Worm (Caenorhabditis elegans): ENCODE results near the gene bkip-1.
A peak's percentile ranks its signal among the peaks of the same experiment; 100 is the strongest.

Gene bkip-1

DNA sequence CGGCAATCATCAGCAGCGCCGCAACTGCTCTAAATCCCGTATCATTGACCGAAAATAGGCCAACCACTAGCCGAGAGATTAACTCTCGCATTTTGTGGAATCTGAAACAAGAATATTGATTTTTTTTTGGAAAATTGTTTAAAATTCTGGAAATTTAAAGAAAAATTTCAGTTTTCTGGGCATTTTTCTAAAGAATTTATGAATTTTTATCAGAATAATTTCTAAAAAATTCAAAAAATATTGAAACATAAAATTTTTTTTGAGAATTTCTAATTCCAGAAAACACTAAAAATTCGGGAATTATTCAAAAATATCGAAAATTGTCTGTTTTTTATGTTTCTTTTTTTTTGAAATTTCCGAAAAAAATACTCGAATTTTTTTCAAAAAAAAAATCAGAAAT, 31.7 kb downstream of the bkip-1 start, which contains the start of gene algn-3:
TSS of gene algn-3 (minus strand) at position 101 of the 400 bp plus-strand sequence.
- TF ChIP-seq mec-3 (tag; optimal IDR thresholded peaks at IDR 0.05; ENCODE audit: borderline replicate concordance) (no peak), pax-1 (tag; optimal IDR thresholded peaks at IDR 0.05) (no peak), pat-9 (tag; optimal IDR thresholded peaks at IDR 0.05) (no peak), pha-4 (tag; optimal IDR thresholded peaks at IDR 0.05) (no peak), unc-42 (tag; optimal IDR thresholded peaks at IDR 0.05) (no peak), madf-2 (tag; optimal IDR thresholded peaks at IDR 0.05) (no peak), syd-9 (tag; optimal IDR thresholded peaks at IDR 0.05) (no peak), ceh-45 (GFP tag; IDR thresholded peaks at IDR 0.05) (no peak)

DNA sequence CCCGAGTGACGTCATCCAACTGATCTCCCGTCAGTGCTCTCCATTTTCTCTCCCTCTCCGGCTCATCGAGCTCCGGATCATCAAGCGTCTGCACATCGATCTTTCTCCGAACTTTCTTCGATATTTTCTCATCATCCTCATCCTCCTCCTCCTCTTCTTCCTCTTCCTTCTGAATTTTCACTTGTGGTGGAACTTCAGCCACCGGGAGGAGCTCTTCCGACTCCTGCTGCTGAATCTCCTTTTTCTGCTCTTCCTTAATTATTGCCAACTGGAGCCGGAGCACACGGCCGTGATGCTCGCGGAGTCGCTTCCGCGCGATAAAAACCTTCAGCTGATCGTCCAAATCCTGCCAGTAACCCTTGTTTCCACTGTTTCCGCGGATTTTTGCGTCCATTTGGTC, 35.2 kb downstream of the bkip-1 start:
- TF ChIP-seq unc-3 (GFP tag; conservative IDR thresholded peaks at IDR 0.05) (no peak), unc-3 (tag; optimal IDR thresholded peaks at IDR 0.05) (no peak), mec-3 (tag; optimal IDR thresholded peaks at IDR 0.05; ENCODE audit: borderline replicate concordance) (no peak), ets-4 (tag; optimal IDR thresholded peaks at IDR 0.05) (no peak), nfya-1 (tag; optimal IDR thresholded peaks at IDR 0.05) (no peak)

DNA sequence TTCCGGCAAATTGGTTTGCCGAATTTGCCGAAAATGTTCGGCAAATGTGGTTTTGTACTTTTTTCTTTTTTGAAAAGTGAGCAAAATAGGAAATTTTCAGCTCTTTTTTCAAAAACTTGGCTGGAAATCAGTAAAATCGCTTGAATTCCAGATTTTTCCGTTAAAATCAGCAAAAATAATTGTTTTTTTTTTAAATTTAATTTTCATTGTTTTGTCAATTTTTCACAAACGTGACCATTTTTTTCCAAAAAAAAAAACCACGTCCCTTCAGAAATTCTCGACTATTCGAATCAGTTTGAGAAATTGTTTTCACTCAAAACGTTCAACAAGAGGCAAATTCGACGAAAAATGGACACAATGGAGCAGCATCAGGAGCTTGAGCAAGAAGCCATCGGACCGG, 36.5 kb downstream of the bkip-1 start, which contains the start of gene K09E4.1:
TSS of gene K09E4.1 (plus strand) at position 301 of the 400 bp plus-strand sequence.
- TF ChIP-seq ceh-24 (tag; optimal IDR thresholded peaks at IDR 0.05) = no peak
- no peak for TF ChIP-seq ceh-31 (tag; optimal IDR thresholded peaks at IDR 0.05)
- no peak for TF ChIP-seq C08G9.2 (tag; optimal IDR thresholded peaks at IDR 0.05)
- no peak for TF ChIP-seq rnt-1 (tag; optimal IDR thresholded peaks at IDR 0.05)
- no peak for TF ChIP-seq pros-1 (tag; optimal IDR thresholded peaks at IDR 0.05)
- TF ChIP-seq Y22D7AL.16 (tag; optimal IDR thresholded peaks at IDR 0.05) = no peak
- no peak for TF ChIP-seq ceh-9 (tag; optimal IDR thresholded peaks at IDR 0.05)
- no peak for TF ChIP-seq lim-6 (tag; optimal IDR thresholded peaks at IDR 0.05)
- TF ChIP-seq zip-5 (tag; optimal IDR thresholded peaks at IDR 0.05) = no peak
- no peak for TF ChIP-seq F13H6.1 (tag; optimal IDR thresholded peaks at IDR 0.05)
- no peak for TF ChIP-seq ceh-48 (tag; optimal IDR thresholded peaks at IDR 0.05)
- TF ChIP-seq npax-4 (tag; optimal IDR thresholded peaks at IDR 0.05) = no peak

DNA sequence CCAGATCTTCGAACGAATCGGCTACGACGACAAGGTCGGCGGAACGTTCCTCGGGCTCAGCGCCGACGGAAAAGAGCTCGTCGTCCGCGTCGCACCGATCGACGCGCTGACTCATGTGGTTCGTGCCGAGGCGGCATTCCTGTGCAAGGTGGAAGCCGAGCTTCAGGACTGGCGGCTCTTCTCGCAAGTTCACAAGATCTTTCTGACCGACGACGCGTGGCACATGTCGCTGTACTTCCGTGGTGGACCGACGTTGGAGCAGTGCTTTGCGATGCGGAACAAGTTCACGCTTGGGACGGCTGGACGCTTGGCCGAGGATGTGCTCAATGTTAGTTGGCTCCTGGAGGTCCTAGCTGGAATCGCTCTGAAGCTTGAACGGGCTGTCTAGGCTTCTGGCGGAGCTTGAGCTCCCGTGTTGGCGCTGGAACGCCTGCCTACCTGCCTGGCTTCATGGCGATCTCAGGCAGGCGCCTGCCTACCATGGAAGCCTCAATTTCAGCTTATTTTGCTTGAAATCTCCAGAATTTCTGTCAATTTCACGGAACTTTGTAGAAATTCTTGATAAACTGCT, 37.9 kb downstream of the bkip-1 start:
- TF ChIP-seq ama-1 (optimal IDR thresholded peaks at IDR 0.05) (no peak), pax-1 (tag; optimal IDR thresholded peaks at IDR 0.05) (no peak), C38D4.7 (GFP tag; optimal IDR thresholded peaks at IDR 0.05) (no peak), fkh-6 (tag; optimal IDR thresholded peaks at IDR 0.05) (no peak), unc-86 (tag; optimal IDR thresholded peaks at IDR 0.05) (no peak), lin-11 (tag; optimal IDR thresholded peaks at IDR 0.05) (no peak), unc-55 (GFP tag; optimal IDR thresholded peaks at IDR 0.05) (no peak), nfya-1 (tag; optimal IDR thresholded peaks at IDR 0.05) (no peak), ceh-30 (tag; optimal IDR thresholded peaks at IDR 0.05) (no peak), hlh-13 (GFP tag; optimal IDR thresholded peaks at IDR 0.05) (no peak), ztf-16 (tag; optimal IDR thresholded peaks at IDR 0.05) (no peak), T23F11.4 (GFP tag; optimal IDR thresholded peaks at IDR 0.05) (no peak)

DNA sequence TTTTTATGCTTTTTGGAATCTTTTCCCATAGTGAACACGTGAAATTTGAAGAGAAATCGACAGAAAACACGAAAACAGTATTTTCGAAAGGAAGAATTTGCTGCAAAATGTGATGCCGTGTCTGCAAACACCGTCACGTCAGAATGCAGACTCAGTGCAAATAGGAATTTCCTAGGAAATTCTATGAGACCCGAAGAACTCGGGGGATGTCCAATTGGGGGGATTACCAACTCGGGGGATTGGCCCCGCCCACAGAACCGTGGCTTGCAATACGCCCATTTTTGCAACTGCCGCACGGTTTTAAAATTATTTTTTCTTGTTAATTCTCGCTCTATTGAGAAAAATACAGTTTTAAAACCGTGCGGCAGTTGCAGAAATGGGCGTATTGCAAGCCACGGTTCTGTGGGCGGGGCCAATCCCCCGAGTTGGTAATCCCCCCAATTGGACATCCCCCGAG, 41.1 kb downstream of the bkip-1 start, which contains the start of gene cacn-1:
TSS of gene cacn-1 (minus strand) at position 51 of the 457 bp plus-strand sequence.
- TF ChIP-seq ceh-14 (tag; optimal IDR thresholded peaks at IDR 0.05) (peak; percentile 4), tbx-2 (tag; optimal IDR thresholded peaks at IDR 0.05) (peak; percentile 53), ceh-2 (tag; optimal IDR thresholded peaks at IDR 0.05) (peak; percentile 52), ceh-31 (tag; optimal IDR thresholded peaks at IDR 0.05) (peak; percentile 72), nfya-1 (tag; optimal IDR thresholded peaks at IDR 0.05) (peak; percentile 29), C08G9.2 (tag; optimal IDR thresholded peaks at IDR 0.05) (peak; percentile 41)
